Worm (Caenorhabditis elegans) whole organism, L3 larva: ENCODE data around the gene xbx-5.

ENCODE experiments used
- ama-1 ChIP-seq: fragments of 150-350 bp; optimal IDR thresholded peaks from 2 replicates; lab custom pipeline; 2018
- ceh-16 ChIP-seq: sonication (generic microtip); optimal IDR thresholded peaks from 2 replicates; lab custom pipeline; 2017; ENCODE audit warnings: missing biosample characterization, missing genetic modification characterization
- ceh-82 ChIP-seq: fragments of 150-350 bp; optimal IDR thresholded peaks from 2 replicates; lab custom pipeline; 2014; ENCODE audit warnings: missing biosample characterization, missing genetic modification characterization
- elt-1 ChIP-seq: fragments of 150-350 bp; optimal IDR thresholded peaks from 2 replicates; lab custom pipeline; 2014; ENCODE audit warnings: missing biosample characterization, missing genetic modification characterization
- nfya-1 ChIP-seq: sonication (generic microtip); optimal IDR thresholded peaks from 2 replicates; lab custom pipeline; 2017; ENCODE audit warnings: missing genetic modification characterization, mild to moderate bottlenecking, missing compliant biosample characterization, antibody characterized with exemption, moderate library complexity; ENCODE audit not compliant: insufficient read depth
- nhr-12 ChIP-seq: fragments of 150-350 bp; optimal IDR thresholded peaks from 2 replicates; lab custom pipeline; 2014; ENCODE audit warnings: missing biosample characterization, missing genetic modification characterization
- nhr-28 ChIP-seq: fragments of 150-350 bp; optimal IDR thresholded peaks from 2 replicates; lab custom pipeline; 2014; ENCODE audit warnings: missing biosample characterization, missing genetic modification characterization
- unc-62 ChIP-seq: fragments of 150-350 bp; sonication (generic microtip); optimal IDR thresholded peaks from 4 replicates; lab custom pipeline; 2014; ENCODE audit warnings: missing biosample characterization, missing genetic modification reagents, missing genetic modification characterization
- zag-1 ChIP-seq: fragments of 150-350 bp; optimal IDR thresholded peaks from 2 replicates; lab custom pipeline; 2014; ENCODE audit warnings: missing biosample characterization, missing genetic modification characterization
- ztf-4 ChIP-seq: fragments of 150-350 bp; optimal IDR thresholded peaks from 2 replicates; lab custom pipeline; 2014; ENCODE audit warnings: missing biosample characterization, missing genetic modification characterization

DNA sequence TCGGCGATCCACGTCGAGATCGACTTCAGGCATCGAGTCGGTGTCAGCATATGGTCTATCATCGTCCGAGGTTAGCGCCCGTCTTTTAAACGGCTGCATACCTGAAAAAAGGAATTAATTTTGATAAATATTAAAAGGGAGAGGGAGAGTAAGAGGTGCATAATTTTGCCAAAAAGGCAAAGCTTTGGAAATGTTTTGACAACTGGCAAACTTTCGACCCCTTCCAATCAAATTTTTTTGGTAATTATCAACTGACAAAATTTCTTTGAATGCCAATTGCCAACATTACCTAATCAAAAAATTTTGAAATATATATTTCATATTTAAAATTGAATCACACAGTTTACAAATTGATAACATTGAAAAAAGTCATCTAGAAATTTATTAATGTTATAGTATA, 15.3 kb upstream of the xbx-5 start, which contains the start of gene dpy-27:
- no peak for TF ChIP-seq elt-1 (tag; lab: Kevin White, UChicago)
- no peak for TF ChIP-seq ztf-4 (tag; lab: Kevin White, UChicago)
- no peak for TF ChIP-seq nfya-1 (tag; lab: Kevin White, UChicago)
- TF ChIP-seq ceh-82 (tag; lab: Kevin White, UChicago) = no peak
- no peak for TF ChIP-seq ama-1 (lab: Kevin White, UChicago)
- TF ChIP-seq zag-1 (tag; lab: Kevin White, UChicago) = no peak
- no peak for TF ChIP-seq unc-62
- no peak for TF ChIP-seq nhr-28 (tag; lab: Kevin White, UChicago)
- TF ChIP-seq ceh-16 = no peak
- TF ChIP-seq nhr-12 (tag; lab: Kevin White, UChicago) = no peak
